Worm (Caenorhabditis elegans) whole organism, L2 larva: ENCODE data around the gene Y11D7A.7.
"Not testable (repeated sequence)": the region's sequence is repeated elsewhere in the genome, so short reads cannot be mapped to it uniquely, and the experiment has no call there.

ENCODE experiments used
- C34F6.9 ChIP-seq: fragments of 150-350 bp; optimal IDR thresholded peaks from 2 replicates; lab custom pipeline; 2014; ENCODE audit warnings: missing biosample characterization, missing genetic modification characterization
- F13H6.1 ChIP-seq: sonication (generic microtip); optimal IDR thresholded peaks from 2 replicates; lab custom pipeline; 2016; ENCODE audit warnings: missing genetic modification characterization, missing compliant biosample characterization
- R02D3.7 ChIP-seq: fragments of 150-350 bp; optimal IDR thresholded peaks from 2 replicates; lab custom pipeline; 2014; ENCODE audit warnings: missing biosample characterization, missing genetic modification characterization
- ZK546.5 ChIP-seq: sonication (generic microtip); optimal IDR thresholded peaks from 2 replicates; lab custom pipeline; 2017; ENCODE audit warnings: missing biosample characterization, missing genetic modification characterization
- aly-2 ChIP-seq: fragments of 150-350 bp; optimal IDR thresholded peaks from 2 replicates; lab custom pipeline; 2014; ENCODE audit warnings: missing biosample characterization, missing genetic modification characterization
- ama-1 ChIP-seq: fragments of 150-350 bp; optimal IDR thresholded peaks from 2 replicates; lab custom pipeline; 2018; ENCODE audit warnings: inconsistent platforms
- blmp-1 ChIP-seq: sonication (generic microtip); optimal IDR thresholded peaks from 2 replicates; lab custom pipeline; 2017; ENCODE audit warnings: missing genetic modification characterization, mild to moderate bottlenecking, missing compliant biosample characterization, antibody characterized with exemption, moderate library complexity; ENCODE audit not compliant: insufficient read depth
- ceh-16 ChIP-seq: fragments of 150-350 bp; optimal IDR thresholded peaks from 2 replicates; lab custom pipeline; 2014; ENCODE audit warnings: missing biosample characterization, missing genetic modification characterization
- crh-2 ChIP-seq: sonication (generic microtip); optimal IDR thresholded peaks from 2 replicates; lab custom pipeline; 2017; ENCODE audit warnings: missing biosample characterization, missing genetic modification characterization
- dmd-4 ChIP-seq: sonication (generic microtip); optimal IDR thresholded peaks from 2 replicates; lab custom pipeline; 2017; ENCODE audit warnings: missing biosample characterization, missing genetic modification characterization
- egl-27 ChIP-seq: sonication (generic microtip); optimal IDR thresholded peaks from 3 replicates; lab custom pipeline; 2017; ENCODE audit warnings: missing biosample characterization, missing genetic modification reagents, missing genetic modification characterization
- elt-1 ChIP-seq: fragments of 150-350 bp; optimal IDR thresholded peaks from 2 replicates; lab custom pipeline; 2014; ENCODE audit warnings: missing biosample characterization, missing genetic modification characterization
- fos-1 ChIP-seq: fragments of 150-350 bp; optimal IDR thresholded peaks from 2 replicates; lab custom pipeline; 2014; ENCODE audit warnings: missing biosample characterization, missing genetic modification characterization
- gmeb-1 ChIP-seq: fragments of 150-350 bp; optimal IDR thresholded peaks from 2 replicates; lab custom pipeline; 2014; ENCODE audit warnings: missing biosample characterization, missing genetic modification characterization
- lin-11 ChIP-seq: fragments of 150-350 bp; sonication (generic microtip); optimal IDR thresholded peaks from 2 replicates; lab custom pipeline; 2014; ENCODE audit warnings: missing biosample characterization, missing genetic modification characterization, inconsistent platforms, mixed read lengths
- lin-13 ChIP-seq: fragments of 150-350 bp; optimal IDR thresholded peaks from 2 replicates; lab custom pipeline; 2014; ENCODE audit warnings: missing biosample characterization, missing genetic modification reagents, missing genetic modification characterization
- lsy-2 ChIP-seq, 2 experiments: fragments of 150-350 bp in 1 of 2; sonication (generic microtip) in 1 of 2; optimal IDR thresholded peaks; 2 replicates each; lab custom pipeline; 2014 to 2017; ENCODE audit warnings: missing biosample characterization in 2 of 2, missing genetic modification characterization in 2 of 2
- mab-5 ChIP-seq: fragments of 150-350 bp; optimal IDR thresholded peaks from 2 replicates; lab custom pipeline; 2014; ENCODE audit warnings: missing biosample characterization, missing genetic modification characterization
- mbf-1 ChIP-seq: sonication (generic microtip); optimal IDR thresholded peaks from 2 replicates; lab custom pipeline; 2017; ENCODE audit warnings: missing biosample characterization, missing genetic modification characterization
- nhr-11 ChIP-seq: fragments of 150-350 bp; optimal IDR thresholded peaks from 2 replicates; lab custom pipeline; 2014; ENCODE audit warnings: missing biosample characterization, missing genetic modification characterization
- nhr-129 ChIP-seq: fragments of 150-350 bp; optimal IDR thresholded peaks from 2 replicates; lab custom pipeline; 2014; ENCODE audit warnings: missing biosample characterization, missing genetic modification characterization
- nhr-21 ChIP-seq: fragments of 150-350 bp; optimal IDR thresholded peaks from 2 replicates; lab custom pipeline; 2014; ENCODE audit warnings: missing biosample characterization, missing genetic modification characterization
- nhr-25 ChIP-seq: fragments of 150-350 bp; sonication (generic microtip); optimal IDR thresholded peaks from 3 replicates; lab custom pipeline; 2014; ENCODE audit warnings: missing biosample characterization, missing genetic modification characterization
- nhr-6 ChIP-seq: fragments of 150-350 bp; optimal IDR thresholded peaks from 2 replicates; lab custom pipeline; 2014; ENCODE audit warnings: missing biosample characterization, missing genetic modification characterization
- nhr-77 ChIP-seq: fragments of 150-350 bp; optimal IDR thresholded peaks from 2 replicates; lab custom pipeline; 2014; ENCODE audit warnings: missing biosample characterization, missing genetic modification characterization
- peb-1 ChIP-seq: fragments of 150-350 bp; optimal IDR thresholded peaks from 2 replicates; lab custom pipeline; 2014; ENCODE audit warnings: missing biosample characterization, missing genetic modification characterization
- sem-4 ChIP-seq: fragments of 150-350 bp; optimal IDR thresholded peaks from 2 replicates; lab custom pipeline; 2014; ENCODE audit warnings: missing biosample characterization, missing genetic modification reagents, missing genetic modification characterization
- skn-1 ChIP-seq: sonication (generic microtip); optimal IDR thresholded peaks from 2 replicates; lab custom pipeline; 2017; ENCODE audit warnings: missing biosample characterization, missing genetic modification characterization
- sma-3 ChIP-seq: sonication (generic microtip); optimal IDR thresholded peaks from 2 replicates; lab custom pipeline; 2016; ENCODE audit warnings: missing genetic modification reagents, missing genetic modification characterization, missing compliant biosample characterization
- snpc-4 ChIP-seq: fragments of 150-350 bp; optimal IDR thresholded peaks from 2 replicates; lab custom pipeline; 2014; ENCODE audit warnings: missing biosample characterization, missing genetic modification characterization
- unc-55 ChIP-seq: fragments of 150-350 bp; sonication (generic microtip); optimal IDR thresholded peaks from 3 replicates; lab custom pipeline; 2014; ENCODE audit warnings: missing biosample characterization, missing genetic modification reagents, missing genetic modification characterization
- ztf-11 ChIP-seq: sonication (generic microtip); optimal IDR thresholded peaks from 2 replicates; lab custom pipeline; 2017; ENCODE audit warnings: missing biosample characterization, missing genetic modification characterization
- ztf-4 ChIP-seq: fragments of 150-350 bp; optimal IDR thresholded peaks from 2 replicates; lab custom pipeline; 2014; ENCODE audit warnings: missing biosample characterization, missing genetic modification characterization

The Y11D7A.7 gene

DNA sequence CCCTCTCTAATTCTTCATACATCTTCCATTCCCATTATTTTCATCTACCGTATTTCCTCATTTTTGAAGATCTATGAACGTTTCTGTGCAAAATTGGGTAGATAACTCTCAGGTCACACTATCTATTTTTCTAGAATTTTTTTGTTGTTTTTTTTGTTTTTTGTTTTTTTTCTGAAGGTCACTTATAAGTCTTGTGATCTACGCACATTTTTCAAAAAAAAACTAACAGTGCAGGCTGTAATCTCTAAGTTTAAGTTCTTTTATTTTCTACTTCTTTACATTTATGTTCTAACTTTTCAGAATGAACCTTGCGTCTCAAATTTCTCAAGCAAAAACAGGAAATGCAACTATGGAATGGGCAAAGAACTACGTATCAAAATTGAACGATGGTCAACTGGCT is 20.5 kb downstream of the Y11D7A.7 start, which contains the start of gene flh-3:
Gene flh-3, plus strand, starts transcription at position 301 of the 400 bp plus-strand sequence.
- TF ChIP-seq fos-1 (tag; lab: Kevin White, UChicago) (no peak), ztf-11 (no peak), mab-5 (tag; lab: Kevin White, UChicago) (no peak), peb-1 (tag; lab: Kevin White, UChicago) (no peak), lsy-2 (tag; optimal IDR thresholded peaks at IDR 0.05; lab: Kevin White, UChicago) (no peak), sem-4 (no peak), nhr-6 (tag; lab: Kevin White, UChicago) (no peak), R02D3.7 (no peak), nhr-77 (tag; lab: Kevin White, UChicago) (no peak), ceh-16 (no peak), lin-11 (tag; lab: Kevin White, UChicago) (no peak), sma-3 (no peak), F13H6.1 (tag; lab: Kevin White, UChicago) (no peak), snpc-4 (no peak), mbf-1 (no peak), ZK546.5 (tag; lab: Kevin White, UChicago) (no peak), C34F6.9 (tag; lab: Kevin White, UChicago) (no peak), nhr-11 (tag; lab: Kevin White, UChicago) (no peak), dmd-4 (tag; lab: Kevin White, UChicago) (no peak)

- no peak for TF ChIP-seq ama-1
- TF ChIP-seq ztf-4 (tag; lab: Kevin White, UChicago), result no peak
- no peak for TF ChIP-seq ceh-16
- no peak for TF ChIP-seq lsy-2 (tag; optimal IDR thresholded peaks at IDR 0.05; lab: Kevin White, UChicago)
- TF ChIP-seq crh-2 (tag; lab: Kevin White, UChicago), result no peak
- TF ChIP-seq dmd-4 (tag; lab: Kevin White, UChicago), result no peak
- no peak for TF ChIP-seq skn-1 (tag; lab: Kevin White, UChicago)
- TF ChIP-seq nhr-129 (tag; lab: Kevin White, UChicago), result no peak
- TF ChIP-seq blmp-1 (tag; lab: Kevin White, UChicago), result no peak
- TF ChIP-seq sma-3, result no peak
- TF ChIP-seq ZK546.5 (tag; lab: Kevin White, UChicago), result no peak
- TF ChIP-seq nhr-11 (tag; lab: Kevin White, UChicago), result no peak
- no peak for TF ChIP-seq nhr-21 (tag; lab: Kevin White, UChicago)
- no peak for TF ChIP-seq peb-1 (tag; lab: Kevin White, UChicago)
- no peak for TF ChIP-seq unc-55 (GFP tag; lab: Kevin White, UChicago)
Observed at ce11 chrIV:9274008-9274529, 24.8 kb downstream of the Y11D7A.7 start, which contains the start of gene nmy-3. Gene nmy-3, plus strand, starts transcription at chrIV:9274479.

- TF ChIP-seq lin-13 (GFP tag; lab: Kevin White, UChicago); egl-27 (tag; lab: Kevin White, UChicago); mbf-1: not testable (repeated sequence)
Observed at ce11 chrIV:9286305-9286704, 37.0 kb downstream of the Y11D7A.7 start, which contains the start of gene nhr-267. Gene nhr-267, minus strand, starts transcription at chrIV:9286405.

DNA sequence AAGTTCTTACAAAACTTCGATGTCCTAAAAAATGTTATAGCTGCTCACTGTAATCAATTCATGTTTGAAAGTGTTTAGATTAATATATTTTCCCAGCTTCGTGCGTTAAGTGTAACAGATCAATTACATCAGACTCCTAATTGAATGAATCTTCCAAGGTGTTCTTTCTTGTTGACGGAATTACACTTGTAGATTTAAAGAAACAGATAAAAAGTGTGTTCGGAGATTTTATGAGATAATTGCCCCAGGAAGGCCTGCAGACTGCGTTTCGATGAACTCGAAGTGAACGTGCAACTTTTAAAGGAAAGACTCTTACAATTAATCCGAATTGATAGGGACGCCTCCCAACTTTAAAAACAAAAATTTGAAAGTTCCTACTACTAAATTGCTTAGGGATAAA is 40.3 kb downstream of the Y11D7A.7 start:
- peak; percentile 73 for TF ChIP-seq elt-1 (tag; lab: Kevin White, UChicago)
- no peak for TF ChIP-seq sma-3

- TF ChIP-seq lin-13 (GFP tag; lab: Kevin White, UChicago); nhr-25 (tag; lab: Kevin White, UChicago); aly-2: not testable (repeated sequence)
Observed at ce11 chrIV:9293825-9294224, 44.5 kb downstream of the Y11D7A.7 start, which contains the start of gene nhr-264. Gene nhr-264, minus strand, starts transcription at chrIV:9293925.

DNA sequence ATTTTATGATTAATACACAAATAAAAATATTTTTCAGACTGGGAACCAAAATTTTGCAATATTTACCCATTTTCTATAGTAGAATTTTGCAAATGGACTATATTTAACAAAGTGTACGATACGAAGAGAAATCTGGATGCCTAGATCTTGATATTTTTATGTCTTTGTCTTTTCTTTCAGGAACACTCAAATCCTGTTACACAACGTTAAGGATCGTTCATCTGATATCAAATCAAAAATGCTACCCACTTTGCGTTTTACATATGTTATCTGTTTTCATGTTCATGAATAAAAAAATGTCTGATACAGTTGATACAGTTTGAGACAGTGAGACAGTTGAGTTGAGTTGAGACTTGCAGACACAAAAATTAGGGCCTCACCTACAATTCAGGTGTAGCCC is 47.0 kb downstream of the Y11D7A.7 start, which contains the start of gene F49C12.1:
Gene F49C12.1, minus strand, starts transcription at position 70 of the 400 bp plus-strand sequence.
- no peak for TF ChIP-seq skn-1 (tag; lab: Kevin White, UChicago)
- no peak for TF ChIP-seq nhr-6 (tag; lab: Kevin White, UChicago)
- no peak for TF ChIP-seq gmeb-1 (tag; lab: Kevin White, UChicago)
- no peak for TF ChIP-seq ama-1
